Worm (Caenorhabditis elegans): ENCODE data around the gene T08H10.3.

Gene T08H10.3

ce11 chrV:4499156-4499808 lies 28.1 kb downstream of the T08H10.3 start (continued):
- TF ChIP-seq mxl-2 (GFP tag; conservative IDR thresholded peaks at IDR 0.05): no peak

ce11 chrV:4500709-4501108 lies 29.5 kb downstream of the T08H10.3 start:
- TF ChIP-seq lin-1 (GFP tag; IDR thresholded peaks at IDR 0.05): no peak

DNA sequence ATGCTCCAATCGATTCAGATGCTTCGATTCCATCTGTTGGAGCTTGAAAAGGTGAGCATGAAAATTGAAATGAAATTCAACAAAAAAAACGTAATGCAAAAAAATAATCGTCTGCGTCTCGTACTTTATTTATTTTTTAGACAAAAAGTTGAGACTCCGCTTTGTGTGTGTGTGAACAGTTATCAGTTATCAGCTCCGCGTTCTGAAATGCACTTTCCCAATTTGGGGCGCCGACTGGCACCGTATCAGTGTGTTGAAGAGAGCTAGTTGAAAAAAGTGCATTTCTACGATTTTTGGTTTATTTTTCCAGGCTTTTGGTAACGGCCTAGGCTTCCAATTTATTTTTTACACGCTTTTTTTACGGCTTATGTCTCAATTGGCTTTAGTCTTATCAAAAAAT lies 30.8 kb downstream of the T08H10.3 start:
- TF ChIP-seq aly-2 (tag; optimal IDR thresholded peaks at IDR 0.05): no peak
- TF ChIP-seq nhr-237 (tag; optimal IDR thresholded peaks at IDR 0.05): no peak
- no peak for TF ChIP-seq madf-5 (GFP tag; IDR thresholded peaks at IDR 0.05)
- TF ChIP-seq gei-8 (GFP tag; optimal IDR thresholded peaks at IDR 0.05): no peak
- peak; percentile 15 for TF ChIP-seq dve-1 (tag; optimal IDR thresholded peaks at IDR 0.05; ENCODE audit: insufficient read depth)
- peak; percentile 88 for TF ChIP-seq pqm-1 (tag; optimal IDR thresholded peaks at IDR 0.05)
- no peak for TF ChIP-seq daf-16 (GFP tag; optimal IDR thresholded peaks at IDR 0.05)
- peak; percentile 56 for TF ChIP-seq daf-16 (tag; optimal IDR thresholded peaks at IDR 0.05)
- no peak for TF ChIP-seq spr-1 (tag; optimal IDR thresholded peaks at IDR 0.05)
- no peak for TF ChIP-seq unc-130 (GFP tag; optimal IDR thresholded peaks at IDR 0.05)
- TF ChIP-seq dmd-6 (GFP tag; IDR thresholded peaks at IDR 0.05): no peak; the same call in 1 of the 2 replicates
- TF ChIP-seq mes-2 (tag; optimal IDR thresholded peaks at IDR 0.05; ENCODE audit: poor library complexity, severe bottlenecking): peak; percentile 9
- TF ChIP-seq zip-11 (GFP tag; IDR thresholded peaks at IDR 0.05): no peak
- TF ChIP-seq Y105C5A.15 (GFP tag; IDR thresholded peaks at IDR 0.05): no peak
- TF ChIP-seq hlh-11 (tag; optimal IDR thresholded peaks at IDR 0.05): peak; percentile 21
- peak; percentile 80 for TF ChIP-seq nhr-28 (tag; optimal IDR thresholded peaks at IDR 0.05)

- TF ChIP-seq vab-7 (GFP tag; IDR thresholded peaks at IDR 0.05): no peak
- TF ChIP-seq unc-62 (GFP tag; optimal IDR thresholded peaks at IDR 0.05 in 1 of 2): peak in 1 of 2 experiments; percentile 99
- TF ChIP-seq unc-62 (tag; optimal IDR thresholded peaks at IDR 0.05): no peak
- TF ChIP-seq set-16 (GFP tag; IDR thresholded peaks at IDR 0.05): peak; percentile 54; the same call in 1 of the 2 replicates
- TF ChIP-seq F10B5.3 (tag; optimal IDR thresholded peaks at IDR 0.05): no peak
- no peak for TF ChIP-seq saeg-2 (GFP tag; IDR thresholded peaks at IDR 0.05)
- TF ChIP-seq hmg-1.1 (GFP tag; IDR thresholded peaks at IDR 0.05): 0 out of 2 replicates have a peak, but pooled peaks have one; percentile 12
- no peak for TF ChIP-seq Y105C5A.15 (GFP tag; IDR thresholded peaks at IDR 0.05)
- no peak for TF ChIP-seq jun-1 (tag; optimal IDR thresholded peaks at IDR 0.05)
- no peak for TF ChIP-seq nhr-77 (tag; optimal IDR thresholded peaks at IDR 0.05)
- TF ChIP-seq nhr-42 (GFP tag; IDR thresholded peaks at IDR 0.05): no peak
- TF ChIP-seq ztf-11 (tag; optimal IDR thresholded peaks at IDR 0.05): no peak
- TF ChIP-seq egl-43 (GFP tag; IDR thresholded peaks at IDR 0.05): 0 out of 2 replicates have a peak, but pooled peaks have one; percentile 40
- TF ChIP-seq php-3 (GFP tag; IDR thresholded peaks at IDR 0.05): no peak
- no peak for TF ChIP-seq F44E2.7 (GFP tag; IDR thresholded peaks at IDR 0.05)
- no peak for TF ChIP-seq nhr-76 (tag; optimal IDR thresholded peaks at IDR 0.05)
- TF ChIP-seq sdz-12 (GFP tag; optimal IDR thresholded peaks at IDR 0.05): no peak
Observed at ce11 chrV:4502624-4503023, 31.5 kb downstream of the T08H10.3 start.

ce11 chrV:4503868-4504365 lies 32.8 kb downstream of the T08H10.3 start:
- no peak for TF ChIP-seq fos-1 (tag; optimal IDR thresholded peaks at IDR 0.05)
- TF ChIP-seq zip-2 (tag; optimal IDR thresholded peaks at IDR 0.05): no peak
- TF ChIP-seq dve-1 (tag; optimal IDR thresholded peaks at IDR 0.05; ENCODE audit: insufficient read depth): no peak
- TF ChIP-seq unc-62 (GFP tag; optimal IDR thresholded peaks at IDR 0.05 in 1 of 2): peak in 1 of 2 experiments; percentile 98
- no peak for TF ChIP-seq unc-62 (tag; optimal IDR thresholded peaks at IDR 0.05)
- TF ChIP-seq D1046.2 (GFP tag; IDR thresholded peaks at IDR 0.05): no peak
- peak; percentile 73 for TF ChIP-seq set-16 (GFP tag; IDR thresholded peaks at IDR 0.05)
- no peak for TF ChIP-seq lin-15B (tag; optimal IDR thresholded peaks at IDR 0.05)
- no peak for TF ChIP-seq Y75B8A.6 (GFP tag; IDR thresholded peaks at IDR 0.05)
- TF ChIP-seq Y48G9A.11 (GFP tag; IDR thresholded peaks at IDR 0.05): no peak
- no peak for TF ChIP-seq nhr-25 (tag; optimal IDR thresholded peaks at IDR 0.05; ENCODE audit: borderline replicate concordance, insufficient read depth)
